Worm (Caenorhabditis elegans) whole organism, L3 larva: ENCODE measurements around the gene pat-9.
A peak's percentile ranks its signal among the peaks of the same experiment; 100 is the strongest.

Experiments
- R02D3.7 ChIP-seq: fragments of 150-350 bp; optimal IDR thresholded peaks from 2 replicates; lab custom pipeline; 2014; ENCODE audit warnings: missing biosample characterization, missing genetic modification characterization
- aly-2 ChIP-seq: fragments of 150-350 bp; optimal IDR thresholded peaks from 2 replicates; lab custom pipeline; 2014; ENCODE audit warnings: missing biosample characterization, missing genetic modification characterization
- ama-1 ChIP-seq: fragments of 150-350 bp; optimal IDR thresholded peaks from 2 replicates; lab custom pipeline; 2018
- ceh-16 ChIP-seq: sonication (generic microtip); optimal IDR thresholded peaks from 2 replicates; lab custom pipeline; 2017; ENCODE audit warnings: missing biosample characterization, missing genetic modification characterization
- ceh-9 ChIP-seq: sonication (generic microtip); optimal IDR thresholded peaks from 2 replicates; lab custom pipeline; 2018; ENCODE audit warnings: missing biosample characterization, missing genetic modification characterization
- daf-12 ChIP-seq: fragments of 150-350 bp; optimal IDR thresholded peaks from 2 replicates; lab custom pipeline; 2014; ENCODE audit warnings: missing biosample characterization, missing genetic modification reagents, missing genetic modification characterization
- egl-27 ChIP-seq: sonication (generic microtip); optimal IDR thresholded peaks from 4 replicates; lab custom pipeline; 2017; ENCODE audit warnings: missing biosample characterization, missing genetic modification reagents, missing genetic modification characterization
- egl-5 ChIP-seq: fragments of 150-350 bp; optimal IDR thresholded peaks from 2 replicates; lab custom pipeline; 2017; ENCODE audit warnings: missing biosample characterization, missing genetic modification reagents, missing genetic modification characterization, inconsistent platforms
- elt-1 ChIP-seq: fragments of 150-350 bp; optimal IDR thresholded peaks from 2 replicates; lab custom pipeline; 2014; ENCODE audit warnings: missing biosample characterization, missing genetic modification characterization
- elt-2 ChIP-seq: sonication (generic microtip); optimal IDR thresholded peaks from 2 replicates; lab custom pipeline; 2016; ENCODE audit warnings: missing genetic modification reagents, mild to moderate bottlenecking, missing genetic modification characterization, missing compliant biosample characterization
- fkh-10 ChIP-seq: sonication (generic microtip); optimal IDR thresholded peaks from 2 replicates; lab custom pipeline; 2017; ENCODE audit warnings: missing biosample characterization, missing genetic modification reagents, missing genetic modification characterization
- fkh-2 ChIP-seq: fragments of 150-350 bp; optimal IDR thresholded peaks from 2 replicates; lab custom pipeline; 2014; ENCODE audit warnings: missing biosample characterization, missing genetic modification reagents, missing genetic modification characterization
- hmg-11 ChIP-seq: sonication (generic microtip); optimal IDR thresholded peaks from 2 replicates; lab custom pipeline; 2016; ENCODE audit warnings: missing genetic modification characterization, missing compliant biosample characterization
- lin-15B ChIP-seq: fragments of 150-350 bp; optimal IDR thresholded peaks from 2 replicates; lab custom pipeline; 2014; ENCODE audit warnings: missing biosample characterization, missing genetic modification characterization
- nfya-1 ChIP-seq: sonication (generic microtip); optimal IDR thresholded peaks from 2 replicates; lab custom pipeline; 2017; ENCODE audit warnings: missing genetic modification characterization, mild to moderate bottlenecking, missing compliant biosample characterization, antibody characterized with exemption, moderate library complexity; ENCODE audit not compliant: insufficient read depth
- nhr-12 ChIP-seq: fragments of 150-350 bp; optimal IDR thresholded peaks from 2 replicates; lab custom pipeline; 2014; ENCODE audit warnings: missing biosample characterization, missing genetic modification characterization
- nhr-23 ChIP-seq: fragments of 150-350 bp; optimal IDR thresholded peaks from 2 replicates; lab custom pipeline; 2014; ENCODE audit warnings: missing biosample characterization, missing genetic modification reagents, missing genetic modification characterization
- nhr-25 ChIP-seq: sonication (generic microtip); optimal IDR thresholded peaks from 2 replicates; lab custom pipeline; 2017; ENCODE audit warnings: missing biosample characterization, missing genetic modification characterization
- nhr-43 ChIP-seq: sonication (generic microtip); optimal IDR thresholded peaks from 2 replicates; lab custom pipeline; 2016; ENCODE audit warnings: mild to moderate bottlenecking, missing genetic modification characterization, missing compliant biosample characterization; ENCODE audit not compliant: poor library complexity, severe bottlenecking
- nhr-67 ChIP-seq: fragments of 150-350 bp; optimal IDR thresholded peaks from 2 replicates; lab custom pipeline; 2014; ENCODE audit warnings: missing biosample characterization, missing genetic modification characterization
- nhr-76 ChIP-seq: fragments of 150-350 bp; sonication (generic microtip); optimal IDR thresholded peaks from 5 replicates; lab custom pipeline; 2014; ENCODE audit warnings: missing biosample characterization, missing genetic modification characterization
- pha-4 ChIP-seq: fragments of 150-350 bp; optimal IDR thresholded peaks from 2 replicates; lab custom pipeline; 2014; ENCODE audit warnings: missing biosample characterization, missing genetic modification reagents, missing genetic modification characterization
- pqm-1 ChIP-seq: fragments of 150-350 bp; optimal IDR thresholded peaks from 2 replicates; lab custom pipeline; 2017; ENCODE audit warnings: missing biosample characterization, missing genetic modification characterization, inconsistent platforms
- snpc-4 ChIP-seq: fragments of 150-350 bp; optimal IDR thresholded peaks from 2 replicates; lab custom pipeline; 2014; ENCODE audit warnings: missing biosample characterization, missing genetic modification characterization
- unc-39 ChIP-seq: sonication (generic microtip); optimal IDR thresholded peaks from 4 replicates; lab custom pipeline; 2017; ENCODE audit warnings: missing biosample characterization, missing genetic modification characterization
- unc-62 ChIP-seq: fragments of 150-350 bp; sonication (generic microtip); optimal IDR thresholded peaks from 4 replicates; lab custom pipeline; 2014; ENCODE audit warnings: missing biosample characterization, missing genetic modification reagents, missing genetic modification characterization
- zag-1 ChIP-seq: fragments of 150-350 bp; optimal IDR thresholded peaks from 2 replicates; lab custom pipeline; 2014; ENCODE audit warnings: missing biosample characterization, missing genetic modification characterization

Gene pat-9

DNA sequence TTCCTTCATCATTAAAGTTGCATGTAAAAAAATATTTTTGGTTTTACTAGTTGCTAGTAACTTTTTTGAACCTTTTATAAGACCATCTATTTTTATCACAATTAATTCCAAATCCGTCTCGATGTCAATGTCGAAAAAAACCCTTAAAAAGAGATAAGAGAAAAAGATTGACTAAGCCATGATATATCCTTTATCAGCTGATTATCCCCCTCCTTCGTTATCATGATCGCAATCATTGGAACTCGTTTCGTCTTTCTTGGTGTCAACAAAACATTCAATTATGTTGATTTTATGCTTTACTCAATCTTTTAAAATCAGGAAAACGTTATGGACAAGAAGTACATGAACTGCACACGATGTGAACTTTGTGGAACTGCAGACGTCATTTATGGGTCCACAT lies 21.4 kb downstream of the pat-9 start, which contains the start of gene K08B5.1:
K08B5.1 (plus strand) TSS at position 318 of the 400 bp plus-strand sequence.
- TF ChIP-seq R02D3.7 (tag; lab: Kevin White, UChicago) (no peak), nhr-43 (peak; percentile 57), nhr-23 (tag; lab: Kevin White, UChicago) (peak; percentile 0), nhr-76 (no peak)

DNA sequence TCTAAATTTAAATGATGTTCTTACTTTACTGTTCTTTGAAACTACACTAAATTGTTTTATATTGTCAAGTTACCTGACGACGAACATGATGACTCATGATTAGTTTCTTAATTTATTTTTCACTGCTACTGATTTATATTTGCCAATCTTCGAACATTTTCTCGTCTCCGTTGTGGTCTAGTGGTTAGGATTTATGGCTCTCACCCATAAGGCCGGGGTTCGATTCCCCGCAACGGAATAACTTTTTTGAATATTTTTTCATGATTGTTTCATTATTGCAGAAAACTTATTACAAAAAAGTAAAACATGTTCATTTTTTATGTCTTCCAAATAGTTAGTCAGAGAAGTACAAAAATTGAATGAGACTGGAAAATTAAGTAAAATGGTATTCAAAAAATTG lies 22.1 kb downstream of the pat-9 start:
- TF ChIP-seq pqm-1 (tag; lab: Kevin White, UChicago) (no peak), elt-1 (tag; lab: Kevin White, UChicago) (no peak), daf-12 (no peak), zag-1 (tag; lab: Kevin White, UChicago) (no peak), egl-27 (tag; lab: Kevin White, UChicago) (no peak), elt-2 (tag; lab: Kevin White, UChicago) (peak; percentile 19), ceh-16 (tag; lab: Kevin White, UChicago) (no peak), snpc-4 (tag; lab: Kevin White, UChicago) (no peak), nhr-25 (tag; lab: Kevin White, UChicago) (peak; percentile 48), nfya-1 (tag; lab: Kevin White, UChicago) (peak; percentile 14), unc-62 (GFP tag; lab: Kevin White, UChicago) (no peak), fkh-2 (tag; lab: Kevin White, UChicago) (no peak), pha-4 (tag; lab: Kevin White, UChicago) (peak; percentile 58), hmg-11 (peak; percentile 1), ceh-9 (tag; lab: Kevin White, UChicago) (no peak)

- TF ChIP-seq nhr-43 = peak; percentile 7
- TF ChIP-seq nhr-23 (tag; lab: Kevin White, UChicago) = peak; percentile 54
- no peak for TF ChIP-seq nhr-76
Observed at ce11 chrX:16559387-16559786, 22.7 kb downstream of the pat-9 start.

DNA sequence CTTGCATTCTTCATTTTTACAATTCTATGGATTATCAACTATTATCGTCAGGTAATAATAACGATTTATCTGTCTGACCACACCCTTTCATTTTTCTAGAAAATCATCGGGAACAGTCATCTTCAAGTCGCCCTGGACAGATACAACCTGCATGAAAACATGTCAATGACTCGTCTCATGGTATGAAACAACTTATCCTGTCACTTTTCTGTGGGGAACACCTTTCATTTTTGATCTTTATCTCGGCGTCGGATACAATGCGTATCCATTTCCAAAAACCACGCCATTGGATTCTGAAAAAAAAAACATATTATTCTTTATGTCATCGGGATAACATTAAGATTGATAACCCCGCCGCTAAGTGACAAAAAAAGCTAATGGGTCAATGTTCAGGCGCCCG lies 24.2 kb downstream of the pat-9 start:
- no peak for TF ChIP-seq snpc-4 (tag; lab: Kevin White, UChicago)
- no peak for TF ChIP-seq elt-2 (tag; lab: Kevin White, UChicago)
- peak; percentile 40 for TF ChIP-seq nhr-25 (tag; lab: Kevin White, UChicago)
- TF ChIP-seq nhr-43 = no peak
- TF ChIP-seq egl-5 = no peak
- TF ChIP-seq unc-39 = no peak
- TF ChIP-seq nfya-1 (tag; lab: Kevin White, UChicago) = no peak
- no peak for TF ChIP-seq aly-2

DNA sequence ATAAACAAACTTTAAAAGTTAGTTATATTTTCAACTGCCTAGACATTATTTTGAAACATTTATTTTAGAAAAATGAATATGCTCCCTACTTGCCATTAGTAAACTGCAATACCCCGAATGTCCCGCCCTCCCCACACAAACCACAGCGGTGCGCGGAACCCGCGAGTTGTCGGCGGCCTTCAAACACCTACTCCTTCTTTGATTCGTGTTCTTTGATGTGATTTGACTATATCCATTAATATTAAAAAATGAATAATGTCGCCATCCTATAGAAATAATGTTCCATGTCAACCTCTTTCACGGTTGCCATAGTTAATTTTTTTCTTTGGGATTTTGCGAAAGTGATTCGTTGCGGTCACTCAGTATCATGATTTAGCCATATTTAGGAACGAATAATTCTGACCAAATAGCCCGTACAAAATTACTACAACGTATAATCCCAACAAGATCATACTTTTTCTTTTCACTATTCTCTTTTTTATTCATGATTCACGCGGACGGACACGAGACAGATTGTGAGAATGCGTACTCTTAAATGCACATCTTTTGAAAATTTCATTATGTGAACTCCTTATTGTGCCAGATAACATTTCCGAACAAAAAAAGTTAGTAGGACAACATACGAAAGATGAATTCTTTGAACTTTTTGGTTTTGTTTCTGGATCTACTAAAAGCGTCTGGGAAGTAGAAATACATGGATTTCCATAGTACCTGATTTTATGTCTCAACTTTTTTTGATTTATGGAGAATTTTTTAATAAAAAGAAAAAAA lies 28.0 kb downstream of the pat-9 start:
- TF ChIP-seq fkh-10 (GFP tag; lab: Kevin White, UChicago) = peak; percentile 70
- peak; percentile 88 for TF ChIP-seq snpc-4 (tag; lab: Kevin White, UChicago)
- TF ChIP-seq nhr-12 (tag; lab: Kevin White, UChicago) = no peak

DNA sequence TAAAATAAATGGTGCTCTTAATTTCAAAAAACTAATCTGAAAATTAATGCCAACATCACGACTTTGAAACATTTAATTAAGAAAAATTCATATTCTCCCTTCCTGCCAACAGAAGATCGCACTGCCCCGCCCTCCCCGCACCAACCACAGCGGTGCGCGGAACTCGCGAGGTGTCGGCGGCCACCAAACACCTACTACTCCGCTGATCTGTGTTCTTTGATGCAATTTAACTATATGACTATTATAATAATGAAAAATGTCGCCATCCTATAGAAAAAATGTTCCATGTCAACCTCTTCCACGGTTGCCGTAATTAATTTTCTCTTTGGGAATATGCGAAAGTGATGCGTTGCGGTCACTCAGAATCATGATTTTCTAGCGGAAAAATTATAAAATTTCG lies 29.1 kb downstream of the pat-9 start:
- TF ChIP-seq R02D3.7 (tag; lab: Kevin White, UChicago) = no peak
- TF ChIP-seq snpc-4 (tag; lab: Kevin White, UChicago) = peak; percentile 53

DNA sequence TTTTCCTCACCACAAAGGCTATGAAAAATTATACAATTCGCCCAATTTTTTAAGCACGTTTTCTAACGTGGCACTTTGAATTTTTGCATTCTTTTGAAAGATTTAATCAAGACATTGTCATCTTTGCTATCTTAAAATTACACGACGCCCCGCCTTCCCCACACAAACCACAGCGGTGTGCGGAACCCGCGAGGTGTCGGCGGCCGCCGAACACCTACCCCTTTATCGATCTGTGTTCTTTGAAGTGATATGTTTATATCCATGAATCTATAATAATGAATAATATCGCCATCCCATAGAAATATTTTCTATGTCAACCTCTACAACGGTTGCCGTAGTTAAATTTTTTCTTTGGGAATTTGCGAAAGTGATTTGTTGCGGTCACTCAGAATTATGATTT lies 29.7 kb downstream of the pat-9 start:
- TF ChIP-seq unc-62 (GFP tag; lab: Kevin White, UChicago) (no peak), lin-15B (no peak), snpc-4 (tag; lab: Kevin White, UChicago) (peak; percentile 93), elt-1 (tag; lab: Kevin White, UChicago) (no peak), nhr-67 (tag; lab: Kevin White, UChicago) (no peak), ama-1 (lab: Kevin White, UChicago) (no peak)
